Worm (Caenorhabditis elegans): ENCODE measurements around the gene Y43F8B.22.

- TF ChIP-seq Y67H2A.10 (GFP tag; conservative IDR thresholded peaks at IDR 0.05): no peak
- TF ChIP-seq madf-8 (GFP tag; conservative IDR thresholded peaks at IDR 0.05): no peak
- no peak for TF ChIP-seq dpl-1 (GFP tag; optimal IDR thresholded peaks at IDR 0.05)
- TF ChIP-seq madf-10 (tag; optimal IDR thresholded peaks at IDR 0.05): no peak
- TF ChIP-seq egl-18 (GFP tag; IDR thresholded peaks at IDR 0.05): no peak
These were observed 43.6 kb downstream of the Y43F8B.22 start for ce11 chrV:19526197-19526596.

Data from whole organism, young adult.